Worm (Caenorhabditis elegans) whole organism, L4 larva: Measurements from ENCODE around the gene dop-6.

Source experiments
- F26F4.8 ChIP-seq: fragments of 200-800 bp; sonication (Bioruptor generic); conservative IDR thresholded peaks from 2 replicates; pipeline ENCODE4 v1.3.6; 2022; ENCODE audit warnings: missing genetic modification characterization, missing compliant biosample characterization
- F44E2.7 ChIP-seq: fragments of 200-800 bp; sonication (Bioruptor generic); IDR thresholded peaks from 2 replicates; pipeline ENCODE4 v2.1.2; 2022; ENCODE audit warnings: missing genetic modification characterization, missing compliant biosample characterization
- R02D3.7 ChIP-seq: fragments of 150-350 bp; sonication (generic microtip); optimal IDR thresholded peaks from 3 replicates; lab custom pipeline; 2014; ENCODE audit warnings: missing biosample characterization, missing genetic modification characterization
- T26A8.4 ChIP-seq: fragments of 200-800 bp; sonication (Bioruptor generic); IDR thresholded peaks from 2 replicates; pipeline ENCODE4 v1.3.6; 2022; ENCODE audit warnings: missing genetic modification characterization, missing compliant biosample characterization
- Y75B8A.6 ChIP-seq: fragments of 200-800 bp; sonication (Bioruptor generic); IDR thresholded peaks from 2 replicates; pipeline ENCODE4 v1.3.6; 2022; ENCODE audit warnings: missing genetic modification reagents, missing genetic modification characterization, missing compliant biosample characterization
- arid-1 ChIP-seq: fragments of 200-800 bp; sonication (Bioruptor generic); conservative IDR thresholded peaks from 2 replicates; pipeline ENCODE4 v1.3.6; 2022; ENCODE audit warnings: missing genetic modification reagents, missing genetic modification characterization, missing compliant biosample characterization
- attf-4 ChIP-seq: sonication (generic microtip); optimal IDR thresholded peaks from 3 replicates; lab custom pipeline; 2017; ENCODE audit warnings: missing biosample characterization, missing genetic modification characterization
- ceh-20 ChIP-seq: fragments of 200-800 bp; sonication (Bioruptor generic); IDR thresholded peaks from 2 replicates; pipeline ENCODE4 v1.3.6; 2022; ENCODE audit warnings: missing genetic modification reagents, missing genetic modification characterization, missing compliant biosample characterization
- ceh-28 ChIP-seq: fragments of 150-350 bp; optimal IDR thresholded peaks from 2 replicates; lab custom pipeline; 2014; ENCODE audit warnings: missing biosample characterization, missing genetic modification reagents, missing genetic modification characterization
- ceh-32 ChIP-seq: sonication (generic microtip); optimal IDR thresholded peaks from 2 replicates; lab custom pipeline; 2016; ENCODE audit warnings: mild to moderate bottlenecking, missing genetic modification characterization, missing compliant biosample characterization; ENCODE audit not compliant: poor library complexity
- ceh-44 ChIP-seq: fragments of 200-800 bp; sonication (Bioruptor generic); IDR thresholded peaks from 2 replicates; pipeline ENCODE4 v1.3.6; 2022; ENCODE audit warnings: missing genetic modification reagents, missing genetic modification characterization, missing compliant biosample characterization
- cey-2 ChIP-seq: sonication (generic microtip); optimal IDR thresholded peaks from 3 replicates; lab custom pipeline; 2017; ENCODE audit warnings: missing genetic modification characterization, mild to moderate bottlenecking, missing compliant biosample characterization, antibody characterized with exemption, borderline replicate concordance; ENCODE audit not compliant: insufficient read depth
- ctbp-1 ChIP-seq: fragments of 200-800 bp; sonication (Bioruptor generic); IDR thresholded peaks from 2 replicates; pipeline ENCODE4 v1.3.6; 2022; ENCODE audit warnings: missing genetic modification reagents, missing genetic modification characterization, missing compliant biosample characterization
- dmd-6 ChIP-seq: fragments of 200-800 bp; sonication (Bioruptor generic); IDR thresholded peaks from 2 replicates; pipeline ENCODE4 v1.3.6; 2022; ENCODE audit warnings: missing genetic modification reagents, missing genetic modification characterization, missing compliant biosample characterization
- egl-43 ChIP-seq: fragments of 200-800 bp; sonication (Bioruptor generic); IDR thresholded peaks from 2 replicates; pipeline ENCODE4 v1.3.6; 2022; ENCODE audit warnings: missing genetic modification reagents, missing genetic modification characterization, missing compliant biosample characterization
- fkh-10 ChIP-seq: fragments of 150-350 bp; optimal IDR thresholded peaks from 2 replicates; lab custom pipeline; 2014; ENCODE audit warnings: missing biosample characterization, missing genetic modification reagents, missing genetic modification characterization
- gei-8 ChIP-seq: fragments of 200-800 bp; sonication (Bioruptor generic); optimal IDR thresholded peaks from 2 replicates; lab custom pipeline; 2018; ENCODE audit warnings: mild to moderate bottlenecking, missing genetic modification characterization, missing compliant biosample characterization
- jun-1 ChIP-seq: fragments of 150-350 bp; optimal IDR thresholded peaks from 2 replicates; lab custom pipeline; 2014; ENCODE audit warnings: missing biosample characterization, missing genetic modification reagents, missing genetic modification characterization
- lim-7 ChIP-seq: fragments of 200-800 bp; sonication (Bioruptor generic); IDR thresholded peaks from 2 replicates; pipeline ENCODE4 v1.3.6; 2022; ENCODE audit warnings: missing genetic modification characterization, missing compliant biosample characterization
- lin-1 ChIP-seq: fragments of 200-800 bp; sonication (Bioruptor generic); IDR thresholded peaks from 2 replicates; pipeline ENCODE4 v1.3.6; 2022; ENCODE audit warnings: missing genetic modification reagents, missing genetic modification characterization, missing compliant biosample characterization
- lin-13 ChIP-seq: fragments of 150-350 bp; optimal IDR thresholded peaks from 2 replicates; lab custom pipeline; 2014; ENCODE audit warnings: missing biosample characterization, missing genetic modification reagents, missing genetic modification characterization
- lin-38 ChIP-seq: fragments of 200-800 bp; sonication (Bioruptor generic); IDR thresholded peaks from 2 replicates; pipeline ENCODE4 v1.3.6; 2022; ENCODE audit warnings: missing genetic modification reagents, missing genetic modification characterization, missing compliant biosample characterization
- lir-3 ChIP-seq: sonication (generic microtip); optimal IDR thresholded peaks from 2 replicates; lab custom pipeline; 2016; ENCODE audit warnings: mild to moderate bottlenecking, missing genetic modification characterization, missing compliant biosample characterization
- madf-9 ChIP-seq: fragments of 200-800 bp; sonication (Bioruptor generic); conservative IDR thresholded peaks from 2 replicates; pipeline ENCODE4 v1.3.6; 2022; ENCODE audit warnings: missing genetic modification reagents, missing genetic modification characterization, missing compliant biosample characterization
- mxl-2 ChIP-seq: fragments of 200-800 bp; sonication (Bioruptor generic); conservative IDR thresholded peaks from 2 replicates; pipeline ENCODE4 v1.3.6; 2022; ENCODE audit warnings: missing genetic modification reagents, missing genetic modification characterization, missing compliant biosample characterization
- nhr-10 ChIP-seq: fragments of 150-350 bp; optimal IDR thresholded peaks from 2 replicates; lab custom pipeline; 2014; ENCODE audit warnings: missing biosample characterization, missing genetic modification characterization
- nhr-111 ChIP-seq: fragments of 200-800 bp; sonication (Bioruptor generic); optimal IDR thresholded peaks from 2 replicates; lab custom pipeline; 2018; ENCODE audit warnings: mild to moderate bottlenecking, missing genetic modification characterization, missing compliant biosample characterization
- nhr-41 ChIP-seq: fragments of 200-800 bp; sonication (Bioruptor generic); IDR thresholded peaks from 2 replicates; pipeline ENCODE4 v1.3.6; 2022; ENCODE audit warnings: missing genetic modification reagents, missing genetic modification characterization, missing compliant biosample characterization
- nhr-48 ChIP-seq: sonication (generic microtip); optimal IDR thresholded peaks from 2 replicates; lab custom pipeline; 2016; ENCODE audit warnings: mild to moderate bottlenecking, missing genetic modification characterization, missing compliant biosample characterization
- nhr-6 ChIP-seq: fragments of 150-350 bp; optimal IDR thresholded peaks from 2 replicates; lab custom pipeline; 2014; ENCODE audit warnings: missing biosample characterization, missing genetic modification characterization
- nhr-77 ChIP-seq: fragments of 150-350 bp; optimal IDR thresholded peaks from 2 replicates; lab custom pipeline; 2014; ENCODE audit warnings: missing biosample characterization, missing genetic modification characterization
- pha-4 ChIP-seq, 2 experiments: fragments of 150-350 bp in 1 of 2; fragments of 200-800 bp in 1 of 2; sonication (Bioruptor generic) in 1 of 2; IDR thresholded peaks in 1 of 2; optimal IDR thresholded peaks in 1 of 2; 2 replicates each; pipeline versions ENCODE4 v1.3.6 to Lab custom; 2014 to 2022; ENCODE audit warnings: missing genetic modification characterization in 2 of 2, missing genetic modification reagents in 2 of 2, missing biosample characterization in 1 of 2, missing compliant biosample characterization in 1 of 2
- php-3 ChIP-seq: fragments of 200-800 bp; sonication (Bioruptor generic); IDR thresholded peaks from 2 replicates; pipeline ENCODE4 v1.3.6; 2022; ENCODE audit warnings: missing genetic modification reagents, missing genetic modification characterization, missing compliant biosample characterization
- sdz-12 ChIP-seq: fragments of 200-800 bp; sonication (Bioruptor generic); optimal IDR thresholded peaks from 2 replicates; lab custom pipeline; 2018; ENCODE audit warnings: mild to moderate bottlenecking, missing genetic modification characterization, missing compliant biosample characterization
- set-16 ChIP-seq: fragments of 200-800 bp; sonication (Bioruptor generic); IDR thresholded peaks from 2 replicates; pipeline ENCODE4 v1.3.6; 2022; ENCODE audit warnings: missing genetic modification reagents, missing genetic modification characterization, missing compliant biosample characterization
- snpc-1.2 ChIP-seq: fragments of 200-800 bp; sonication (Bioruptor generic); IDR thresholded peaks from 2 replicates; pipeline ENCODE4 v1.3.6; 2022; ENCODE audit warnings: missing genetic modification reagents, missing genetic modification characterization, missing compliant biosample characterization
- snpc-4 ChIP-seq: fragments of 150-350 bp; optimal IDR thresholded peaks from 2 replicates; lab custom pipeline; 2014; ENCODE audit warnings: missing biosample characterization, missing genetic modification characterization
- spr-3 ChIP-seq: fragments of 200-800 bp; sonication (Bioruptor generic); optimal IDR thresholded peaks from 2 replicates; lab custom pipeline; 2018; ENCODE audit warnings: mild to moderate bottlenecking, missing genetic modification characterization, missing compliant biosample characterization
- tag-97 ChIP-seq: fragments of 200-800 bp; sonication (Bioruptor generic); IDR thresholded peaks from 2 replicates; pipeline ENCODE4 v1.3.6; 2022; ENCODE audit warnings: missing genetic modification characterization, missing compliant biosample characterization
- tra-1 ChIP-seq: fragments of 200-800 bp; sonication (Bioruptor generic); IDR thresholded peaks from 2 replicates; pipeline ENCODE4 v1.3.6; 2022; ENCODE audit warnings: missing genetic modification reagents, missing genetic modification characterization, missing compliant biosample characterization
- unc-62 ChIP-seq, 3 experiments: fragments of 150-350 bp in 1 of 3; sonication (generic microtip); optimal IDR thresholded peaks in 2 of 3; peaks in 1 of 3; 1 replicate in 1 of 3; 2 replicates in 2 of 3; lab custom pipeline; 2014 to 2017; ENCODE audit warnings: missing biosample characterization in 3 of 3, missing genetic modification characterization in 3 of 3, missing genetic modification reagents in 3 of 3, missing genotype in 1 of 3
- zfp-2 ChIP-seq: sonication (generic microtip); optimal IDR thresholded peaks from 2 replicates; lab custom pipeline; 2016; ENCODE audit warnings: mild to moderate bottlenecking, missing genetic modification characterization, missing compliant biosample characterization
- ztf-11 ChIP-seq: fragments of 150-350 bp; optimal IDR thresholded peaks from 2 replicates; lab custom pipeline; 2014; ENCODE audit warnings: missing biosample characterization, missing genetic modification characterization
- ztf-7 ChIP-seq: fragments of 150-350 bp; optimal IDR thresholded peaks from 2 replicates; lab custom pipeline; 2014; ENCODE audit warnings: missing biosample characterization, missing genetic modification characterization

Gene dop-6

ce11 chrX:4366231-4366630, 45.6 kb downstream of the dop-6 start, which contains the start of gene R160.3:
R160.3 (minus strand) TSS chrX:4366331.
- TF ChIP-seq mxl-2, result no peak
- TF ChIP-seq lin-38, result no peak
- TF ChIP-seq zfp-2 (tag; lab: Kevin White, UChicago), result no peak

- no peak for TF ChIP-seq Y75B8A.6 (GFP tag; lab: Robert Waterston, UW)
- peak in 1 of 2 experiments; percentile 36 for TF ChIP-seq unc-62 (GFP tag; optimal IDR thresholded peaks at IDR 0.05 in 1 of 2; lab: Kevin White, UChicago)
- TF ChIP-seq unc-62 (tag; optimal IDR thresholded peaks at IDR 0.05; lab: Kevin White, UChicago), result no peak
- TF ChIP-seq lin-1 (GFP tag; lab: Robert Waterston, UW), result no peak
- TF ChIP-seq dmd-6 (GFP tag; lab: Robert Waterston, UW), result no peak
- TF ChIP-seq lim-7, result no peak
These were observed 46.8 kb downstream of the dop-6 start, which contains the start of gene R160.10 for ce11 chrX:4367414-4367813. R160.10 (minus strand) TSS chrX:4367514.

DNA sequence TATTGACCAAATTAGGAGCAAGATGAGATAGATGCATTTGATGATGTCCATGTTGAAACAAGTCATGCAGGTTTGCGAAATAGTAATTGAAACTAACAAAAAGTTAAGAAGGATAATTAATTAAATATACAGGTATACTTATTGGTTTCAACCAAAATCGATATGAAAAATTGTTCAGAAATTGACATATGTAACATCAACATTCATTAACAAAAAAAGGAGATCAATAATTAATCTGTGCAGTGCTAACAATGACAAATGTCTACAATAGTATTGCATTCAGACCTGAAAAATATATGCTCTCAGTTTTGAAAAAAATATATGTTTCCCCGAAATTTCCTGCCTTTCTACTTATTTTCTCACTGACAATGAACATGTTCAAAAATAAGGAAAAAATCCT, 48.1 kb downstream of the dop-6 start, which contains the start of gene R160.4:
R160.4 (minus strand) TSS at position 101 of the 400 bp plus-strand sequence.
- TF ChIP-seq tra-1 (GFP tag; lab: Robert Waterston, UW), result no peak
- TF ChIP-seq arid-1, result no peak
- no peak for TF ChIP-seq ceh-28 (tag; lab: Kevin White, UChicago)
- no peak for TF ChIP-seq ceh-44 (GFP tag; lab: Robert Waterston, UW)
- no peak for TF ChIP-seq madf-9 (GFP tag; lab: Robert Waterston, UW)
- no peak for TF ChIP-seq lin-38
- TF ChIP-seq R02D3.7 (tag; lab: Kevin White, UChicago), result no peak
- TF ChIP-seq attf-4 (tag; lab: Kevin White, UChicago), result no peak
- TF ChIP-seq lin-1 (GFP tag; lab: Robert Waterston, UW), result no peak
- no peak for TF ChIP-seq snpc-1.2 (GFP tag; lab: Robert Waterston, UW)
- no peak for TF ChIP-seq T26A8.4 (GFP tag; lab: Robert Waterston, UW)
- TF ChIP-seq php-3 (GFP tag; lab: Robert Waterston, UW), result no peak
- no peak for TF ChIP-seq nhr-48
- TF ChIP-seq nhr-6 (tag; lab: Kevin White, UChicago), result no peak
- TF ChIP-seq, all 104 proteins: peak for 0

- TF ChIP-seq ztf-11 (tag; lab: Kevin White, UChicago) (no peak), F44E2.7 (GFP tag; lab: Robert Waterston, UW) (no peak), jun-1 (tag; lab: Kevin White, UChicago) (no peak), nhr-111 (GFP tag; lab: Kevin White, UChicago) (no peak), F26F4.8 (no peak), spr-3 (no peak), ctbp-1 (GFP tag; lab: Robert Waterston, UW) (no peak), snpc-4 (tag; lab: Kevin White, UChicago) (no peak), lin-38 (no peak), set-16 (GFP tag; lab: Robert Waterston, UW) (no peak), pha-4 (GFP tag; IDR thresholded peaks at IDR 0.05; lab: Robert Waterston, UW) (no peak), pha-4 (tag; optimal IDR thresholded peaks at IDR 0.05; lab: Kevin White, UChicago) (no peak), php-3 (GFP tag; lab: Robert Waterston, UW) (no peak), nhr-77 (tag; lab: Kevin White, UChicago) (no peak), fkh-10 (GFP tag; lab: Kevin White, UChicago) (no peak), ceh-32 (no peak)
These were observed 50.1 kb downstream of the dop-6 start, which contains the start of gene R160.5 for ce11 chrX:4370756-4371155. R160.5 (minus strand) TSS chrX:4370856.

DNA sequence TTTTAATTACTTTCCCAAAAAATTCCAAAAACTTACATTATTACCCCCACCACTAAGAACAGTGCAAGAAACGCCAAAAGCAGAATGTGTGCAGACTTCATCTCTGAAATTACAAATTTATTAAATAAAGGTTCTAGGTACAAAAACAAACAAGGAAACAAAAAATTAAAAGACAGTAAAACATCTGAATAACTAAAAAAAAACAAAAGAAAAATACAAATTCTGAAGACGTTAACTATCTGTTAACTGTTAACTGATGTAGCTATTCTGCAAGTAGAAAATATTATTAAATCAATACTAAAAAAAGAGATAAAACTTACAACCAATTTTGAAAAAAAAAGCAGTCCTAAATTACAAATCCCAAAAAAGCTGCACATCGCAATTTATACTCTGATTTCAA, 50.8 kb downstream of the dop-6 start, which contains the start of gene R160.13:
R160.13 (minus strand) TSS at position 101 of the 400 bp plus-strand sequence.
- TF ChIP-seq lir-3 (tag; lab: Kevin White, UChicago) (no peak), cey-2 (tag; lab: Kevin White, UChicago) (no peak), egl-43 (GFP tag; lab: Robert Waterston, UW) (no peak), ceh-20 (no peak), nhr-41 (no peak), gei-8 (GFP tag; lab: Kevin White, UChicago) (no peak), nhr-10 (tag; lab: Kevin White, UChicago) (no peak), ztf-7 (no peak), tag-97 (GFP tag; lab: Robert Waterston, UW) (no peak), set-16 (GFP tag; lab: Robert Waterston, UW) (no peak), lin-1 (GFP tag; lab: Robert Waterston, UW) (no peak), lin-13 (no peak), sdz-12 (no peak)
